Worm (Caenorhabditis elegans): ENCODE results near the gene asp-16.
"Not testable (repeated sequence)": the region's sequence is repeated elsewhere in the genome, so short reads cannot be mapped to it uniquely, and the experiment has no call there.

The asp-16 gene

ce11 chrV:19024683-19025082 is 17.7 kb downstream of the asp-16 start, which contains the start of gene Y39B6A.29:
Y39B6A.29 (minus strand) TSS chrV:19024783.
- no peak for TF ChIP-seq ets-4 (tag; optimal IDR thresholded peaks at IDR 0.05)
- TF ChIP-seq F13H6.1 (tag; optimal IDR thresholded peaks at IDR 0.05) = no peak
- no peak for TF ChIP-seq tbx-7 (tag; optimal IDR thresholded peaks at IDR 0.05)
- TF ChIP-seq elt-2 (tag; optimal IDR thresholded peaks at IDR 0.05) = no peak
- no peak for TF ChIP-seq ref-2 (tag; optimal IDR thresholded peaks at IDR 0.05)
- no peak for TF ChIP-seq ceh-30 (tag; optimal IDR thresholded peaks at IDR 0.05)
- TF ChIP-seq ceh-9 (tag; optimal IDR thresholded peaks at IDR 0.05) = no peak
- no peak for TF ChIP-seq pha-4 (tag; optimal IDR thresholded peaks at IDR 0.05)
- no peak for TF ChIP-seq fax-1 (tag; optimal IDR thresholded peaks at IDR 0.05)
- TF ChIP-seq odd-2 (tag; optimal IDR thresholded peaks at IDR 0.05) = no peak
- TF ChIP-seq unc-42 (tag; optimal IDR thresholded peaks at IDR 0.05) = no peak
- no peak for TF ChIP-seq syd-9 (tag; optimal IDR thresholded peaks at IDR 0.05)
- no peak for TF ChIP-seq K02D7.2 (tag; optimal IDR thresholded peaks at IDR 0.05)
- TF ChIP-seq hlh-13 (GFP tag; optimal IDR thresholded peaks at IDR 0.05) = no peak

- TF ChIP-seq ceh-48 (tag; optimal IDR thresholded peaks at IDR 0.05) = peak; percentile 20
- no peak for TF ChIP-seq K09A11.1 (tag; optimal IDR thresholded peaks at IDR 0.05; ENCODE audit: insufficient read depth)
Observed at ce11 chrV:19019239-19019638, 23.2 kb downstream of the asp-16 start.

- not testable (repeated sequence) for TF ChIP-seq tbx-7 (tag; optimal IDR thresholded peaks at IDR 0.05); sox-2 (GFP tag; IDR thresholded peaks at IDR 0.05); pax-1 (tag; optimal IDR thresholded peaks at IDR 0.05)
Observed at ce11 chrV:19014273-19014672, 28.1 kb downstream of the asp-16 start, which contains the start of gene Y39B6A.30. Y39B6A.30 (plus strand) TSS chrV:19014573.

- no peak for TF ChIP-seq rnt-1 (tag; optimal IDR thresholded peaks at IDR 0.05)
- TF ChIP-seq ceh-6 (GFP tag; optimal IDR thresholded peaks at IDR 0.05) = no peak
- TF ChIP-seq K09A11.1 (tag; optimal IDR thresholded peaks at IDR 0.05; ENCODE audit: insufficient read depth) = no peak
- no peak for TF ChIP-seq sdc-2 (tag; optimal IDR thresholded peaks at IDR 0.05)
- no peak for TF ChIP-seq ceh-48 (tag; optimal IDR thresholded peaks at IDR 0.05)
- no peak for TF ChIP-seq dmd-4 (tag; optimal IDR thresholded peaks at IDR 0.05; ENCODE audit: borderline replicate concordance)
- TF ChIP-seq pat-9 (tag; optimal IDR thresholded peaks at IDR 0.05) = no peak
- TF ChIP-seq C08G9.2 (tag; optimal IDR thresholded peaks at IDR 0.05) = no peak
- no peak for TF ChIP-seq ets-4 (tag; optimal IDR thresholded peaks at IDR 0.05)
- no peak for TF ChIP-seq sox-2 (GFP tag; IDR thresholded peaks at IDR 0.05)
- TF ChIP-seq ceh-19 (GFP tag; optimal IDR thresholded peaks at IDR 0.05) = no peak
- no peak for TF ChIP-seq tbx-2 (tag; optimal IDR thresholded peaks at IDR 0.05)
- no peak for TF ChIP-seq F13H6.1 (tag; optimal IDR thresholded peaks at IDR 0.05)
- TF ChIP-seq hlh-13 (GFP tag; optimal IDR thresholded peaks at IDR 0.05) = no peak
- no peak for TF ChIP-seq ceh-30 (tag; optimal IDR thresholded peaks at IDR 0.05)
- TF ChIP-seq ceh-34 (tag; optimal IDR thresholded peaks at IDR 0.05) = no peak
- no peak for TF ChIP-seq npax-4 (tag; optimal IDR thresholded peaks at IDR 0.05)
Observed at ce11 chrV:19013215-19013614, 29.2 kb downstream of the asp-16 start.

ce11 chrV:19010405-19010804 is 32.0 kb downstream of the asp-16 start:
- TF ChIP-seq pag-3 (tag; optimal IDR thresholded peaks at IDR 0.05; ENCODE audit: borderline replicate concordance) (no peak), ceh-48 (tag; optimal IDR thresholded peaks at IDR 0.05) (peak; percentile 45)

ce11 chrV:19001656-19002055 is 40.7 kb downstream of the asp-16 start, which contains the start of gene Y39B6A.33:
Y39B6A.33 (plus strand) TSS chrV:19001956.
- TF ChIP-seq sox-2 (GFP tag; IDR thresholded peaks at IDR 0.05) = no peak
- TF ChIP-seq pros-1 (tag; optimal IDR thresholded peaks at IDR 0.05) = no peak
- TF ChIP-seq pag-3 (tag; optimal IDR thresholded peaks at IDR 0.05; ENCODE audit: borderline replicate concordance) = no peak
- TF ChIP-seq hlh-6 (tag; optimal IDR thresholded peaks at IDR 0.05) = no peak
- no peak for TF ChIP-seq dve-1 (tag; optimal IDR thresholded peaks at IDR 0.05)
- no peak for TF ChIP-seq ahr-1 (tag; optimal IDR thresholded peaks at IDR 0.05)
- TF ChIP-seq F13H6.1 (tag; optimal IDR thresholded peaks at IDR 0.05) = no peak
- no peak for TF ChIP-seq gmeb-2 (tag; optimal IDR thresholded peaks at IDR 0.05)
- no peak for TF ChIP-seq ttx-3 (tag; optimal IDR thresholded peaks at IDR 0.05)

Data from whole organism, late embryonic.